Fruit fly (Drosophila melanogaster): Measurements from ENCODE around the gene Prp4k.

- no peak for TF ChIP-seq CG8478 (optimal IDR thresholded peaks at IDR 0.05)
- no peak for TF ChIP-seq CTCF (optimal IDR thresholded peaks at IDR 0.05)
Observed at dm6 chr3L:203536-204135, 7.6 kb downstream of the Prp4k start, which contains the start of gene NitFhit.
